Worm (Caenorhabditis elegans): ENCODE measurements around the gene C28A5.2.

The C28A5.2 gene

DNA sequence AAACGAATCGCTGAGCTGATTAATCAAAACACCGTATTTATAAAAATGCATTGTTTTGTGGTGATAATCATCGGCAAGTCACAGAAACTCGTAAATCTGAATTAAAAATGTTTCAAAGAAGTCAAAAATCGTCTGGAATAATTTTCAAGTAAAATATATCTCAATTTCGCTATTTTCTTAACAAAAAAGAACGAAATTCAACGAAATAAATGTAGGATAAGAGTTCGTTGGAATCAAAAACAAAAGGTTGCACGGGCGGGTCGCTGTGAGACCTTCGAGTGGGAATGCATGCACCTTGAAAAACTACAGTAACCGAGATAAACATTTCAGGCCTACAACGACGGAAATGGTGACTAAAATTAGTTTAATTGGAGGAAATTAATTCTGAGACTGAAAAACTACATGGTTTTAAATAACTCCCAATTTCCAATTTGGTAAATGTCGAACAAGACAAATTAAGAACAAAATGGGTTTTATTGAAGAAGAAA, 5.0 kb downstream of the C28A5.2 start, which contains the start of gene C28A5.1 (continued):
- TF ChIP-seq sptf-2 (GFP tag; optimal IDR thresholded peaks at IDR 0.05) (no peak), F10E7.11 (tag; optimal IDR thresholded peaks at IDR 0.05) (no peak), akir-1 (GFP tag; optimal IDR thresholded peaks at IDR 0.05) (no peak), ceh-27 (GFP tag; optimal IDR thresholded peaks at IDR 0.05) (no peak), Y53G8AR.9 (GFP tag; conservative IDR thresholded peaks at IDR 0.05) (no peak), hlh-12 (tag; optimal IDR thresholded peaks at IDR 0.05) (no peak), nfya-2 (GFP tag; IDR thresholded peaks at IDR 0.05) (no peak), hmg-20 (GFP tag; IDR thresholded peaks at IDR 0.05) (no peak), gei-17 (GFP tag; optimal IDR thresholded peaks at IDR 0.05) (no peak), F23B12.7 (tag; optimal IDR thresholded peaks at IDR 0.05; ENCODE audit: insufficient read depth) (peak; percentile 65), egrh-3 (GFP tag; IDR thresholded peaks at IDR 0.05) (no peak), nfyb-1 (GFP tag; IDR thresholded peaks at IDR 0.05) (no peak), nfya-1 (tag; optimal IDR thresholded peaks at IDR 0.05; ENCODE audit: borderline replicate concordance, insufficient read depth) (no peak), B0336.3 (GFP tag; IDR thresholded peaks at IDR 0.05) (no peak), cebp-2 (GFP tag; IDR thresholded peaks at IDR 0.05) (no peak), ekl-4 (GFP tag; IDR thresholded peaks at IDR 0.05) (no peak), ets-4 (GFP tag; optimal IDR thresholded peaks at IDR 0.05) (no peak), snpc-4 (GFP tag; optimal IDR thresholded peaks at IDR 0.05) (peak; percentile 14), snpc-4 (tag; optimal IDR thresholded peaks at IDR 0.05) (peak in 2 of 4 experiments; percentile 14 to 34), F49E8.2 (tag; optimal IDR thresholded peaks at IDR 0.05; ENCODE audit: insufficient read depth) (peak; percentile 68), Y53F4B.3 (GFP tag; IDR thresholded peaks at IDR 0.05) (no peak), egl-44 (GFP tag; IDR thresholded peaks at IDR 0.05) (no peak), lin-35 (GFP tag; optimal IDR thresholded peaks at IDR 0.05) (peak in 1 of 3 experiments; percentile 41), lin-26 (GFP tag; IDR thresholded peaks at IDR 0.05) (no peak), chd-7 (tag; optimal IDR thresholded peaks at IDR 0.05) (no peak), ama-1 (optimal IDR thresholded peaks at IDR 0.05) (no peak), ama-1 (GFP tag; optimal IDR thresholded peaks at IDR 0.05) (no peak), D2030.7 (GFP tag; IDR thresholded peaks at IDR 0.05) (peak; percentile 91), him-1 (tag; optimal IDR thresholded peaks at IDR 0.05) (peak; percentile 86), lin-54 (GFP tag; optimal IDR thresholded peaks at IDR 0.05) (peak; percentile 41)

DNA sequence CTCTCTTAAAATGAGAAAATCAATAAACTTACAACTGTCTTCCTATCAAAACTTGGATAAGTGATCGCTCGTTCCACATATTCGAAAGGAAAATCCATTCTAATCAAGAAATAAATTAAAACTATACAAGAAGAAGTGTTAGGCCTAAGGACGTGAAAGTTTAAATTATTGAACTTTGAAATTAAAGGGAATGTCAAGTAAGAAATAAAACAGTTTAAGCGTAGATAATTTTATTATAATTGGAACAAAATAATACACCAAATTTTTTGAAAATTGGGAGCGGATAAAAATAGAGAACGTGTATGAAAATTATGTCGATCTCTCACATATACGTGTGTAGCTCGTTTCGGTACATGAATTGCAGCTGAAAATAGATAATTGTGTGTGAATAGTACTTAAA, 9.9 kb downstream of the C28A5.2 start, which contains the start of gene C28A5.6:
Gene C28A5.6 (minus strand): TSS at position 101 of the 400 bp plus-strand sequence.
- TF ChIP-seq mcd-1 (GFP tag; IDR thresholded peaks at IDR 0.05) (no peak), ZK185.1 (tag; optimal IDR thresholded peaks at IDR 0.05; ENCODE audit: poor library complexity, severe bottlenecking) (no peak), lag-1 (GFP tag; IDR thresholded peaks at IDR 0.05) (no peak), lin-26 (GFP tag; IDR thresholded peaks at IDR 0.05) (no peak), Y53G8AR.9 (GFP tag; conservative IDR thresholded peaks at IDR 0.05) (no peak), C06A6.2 (GFP tag; conservative IDR thresholded peaks at IDR 0.05) (no peak)

DNA sequence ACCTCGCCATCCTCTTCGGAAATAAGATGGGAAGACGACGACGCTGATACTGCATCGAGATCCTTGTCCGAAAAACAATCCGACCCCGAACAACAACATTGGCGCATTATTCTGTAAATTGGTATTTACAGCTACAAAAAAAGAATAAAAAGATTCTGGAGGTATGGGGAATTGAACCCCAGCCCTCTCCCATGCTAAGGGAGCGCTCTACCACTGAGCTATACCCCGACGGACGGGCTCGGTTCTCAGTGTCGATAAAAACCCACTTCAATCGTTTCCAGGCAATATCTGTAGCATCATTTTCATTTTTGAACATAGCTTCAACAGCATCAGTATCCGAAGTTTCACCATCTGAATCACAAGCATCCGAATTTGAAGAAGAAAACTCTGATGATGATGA, 10.5 kb downstream of the C28A5.2 start:
- TF ChIP-seq dox-1 (GFP tag; IDR thresholded peaks at IDR 0.05) (peak; percentile 77), ekl-4 (GFP tag; IDR thresholded peaks at IDR 0.05) (peak; percentile 47; the same call in 1 of the 2 replicates), F49E8.2 (tag; optimal IDR thresholded peaks at IDR 0.05; ENCODE audit: insufficient read depth) (no peak), zim-3 (tag; optimal IDR thresholded peaks at IDR 0.05) (peak; percentile 46), unc-62 (GFP tag; optimal IDR thresholded peaks at IDR 0.05) (no peak), zfh-2 (GFP tag; conservative IDR thresholded peaks at IDR 0.05) (peak; percentile 34; the same call in 1 of the 2 replicates), lin-35 (GFP tag; optimal IDR thresholded peaks at IDR 0.05) (no peak), atf-7 (tag; optimal IDR thresholded peaks at IDR 0.05) (no peak), snpc-1.1 (tag; optimal IDR thresholded peaks at IDR 0.05; ENCODE audit: insufficient read depth) (peak; percentile 57), egl-44 (GFP tag; IDR thresholded peaks at IDR 0.05) (peak; percentile 68; the same call in 1 of the 2 replicates), ztf-18 (tag; optimal IDR thresholded peaks at IDR 0.05) (peak; percentile 41), rpc-1 (optimal IDR thresholded peaks at IDR 0.05) (peak; percentile 58), rpc-1 (tag; optimal IDR thresholded peaks at IDR 0.05) (peak; percentile 77), F37B4.10 (GFP tag; IDR thresholded peaks at IDR 0.05) (no peak), egl-18 (GFP tag; IDR thresholded peaks at IDR 0.05) (no peak), F55B11.4 (tag; optimal IDR thresholded peaks at IDR 0.05; ENCODE audit: borderline replicate concordance, insufficient read depth) (no peak), ceh-27 (GFP tag; optimal IDR thresholded peaks at IDR 0.05) (peak; percentile 4), attf-6 (GFP tag; IDR thresholded peaks at IDR 0.05) (no peak)
